Fruit fly (Drosophila melanogaster): ENCODE data around the gene lectin-29Ca.

DNA sequence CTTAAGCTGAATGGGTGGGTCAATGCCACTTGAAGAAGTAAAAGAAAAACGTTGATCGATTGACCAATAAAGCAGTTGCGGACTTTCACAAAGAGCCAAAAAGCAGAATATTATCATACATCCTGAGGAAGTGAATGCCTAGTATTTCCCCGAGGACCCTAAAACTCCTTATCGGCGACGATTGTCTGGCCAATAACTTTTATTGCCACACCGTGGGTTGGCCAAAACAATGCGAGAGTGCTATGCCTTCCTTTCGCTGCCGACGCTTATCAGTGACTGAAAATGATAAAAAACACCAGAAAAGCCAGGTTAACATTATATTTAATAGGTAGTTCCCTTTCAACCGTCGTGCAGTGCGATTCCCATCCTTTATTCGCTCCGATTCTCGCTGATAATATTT lies 42.2 kb downstream of the lectin-29Ca start, which contains the start of gene Mur29B:
- no peak for TF ChIP-seq CG8478 (optimal IDR thresholded peaks at IDR 0.05)
- TF ChIP-seq CTCF (optimal IDR thresholded peaks at IDR 0.05), result no peak

Data from S2 (cell line).